Worm (Caenorhabditis elegans): ENCODE measurements around the gene Y50D4A.5.
"Not testable (repeated sequence)": the region's sequence is repeated elsewhere in the genome, so short reads cannot be mapped to it uniquely, and the experiment has no call there.

The Y50D4A.5 gene

ce11 chrV:1197064-1197724 lies 9.9 kb upstream of the Y50D4A.5 start (continued):
- TF ChIP-seq daf-16 (GFP tag; optimal IDR thresholded peaks at IDR 0.05), result not testable (repeated sequence)
- TF ChIP-seq daf-16 (tag; optimal IDR thresholded peaks at IDR 0.05) (peak; percentile 16), rbr-2 (tag; optimal IDR thresholded peaks at IDR 0.05) (peak; percentile 60), T20F7.1 (GFP tag; optimal IDR thresholded peaks at IDR 0.05) (peak; percentile 83), set-16 (GFP tag; IDR thresholded peaks at IDR 0.05) (peak; percentile 28; the same call in 1 of the 2 replicates), dpl-1 (GFP tag; optimal IDR thresholded peaks at IDR 0.05) (peak; percentile 45)

DNA sequence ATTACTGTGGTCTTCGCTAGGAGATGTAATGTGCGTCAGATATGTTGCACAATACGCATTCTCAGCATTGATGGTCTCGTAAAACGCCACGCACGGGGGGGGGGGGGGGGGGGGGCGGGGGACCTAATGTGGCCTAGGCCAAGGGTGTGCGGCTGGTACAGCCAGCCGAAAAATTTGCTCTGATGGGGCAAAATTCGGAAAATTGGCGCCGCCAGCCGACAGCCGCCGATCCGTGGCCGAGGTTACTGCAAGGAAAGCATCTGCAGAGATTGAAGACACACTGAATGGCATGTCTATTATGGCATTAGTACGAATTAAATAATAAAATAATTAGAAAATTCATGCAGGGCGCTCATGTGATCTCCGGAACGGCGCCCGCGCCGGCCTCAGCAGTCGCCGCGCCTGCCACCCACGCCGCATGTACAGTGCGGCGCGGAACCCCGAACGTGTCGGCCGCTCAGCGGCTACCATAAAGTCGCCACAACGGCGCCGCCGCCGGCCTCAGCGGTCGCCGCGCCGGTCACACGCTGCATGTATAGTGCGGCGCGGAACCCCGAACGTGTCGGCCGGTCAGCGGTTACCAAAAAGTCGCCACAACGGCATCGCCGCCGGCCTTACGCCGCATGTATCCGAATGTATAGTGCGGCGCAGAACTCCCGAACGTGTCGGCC lies 7.8 kb upstream of the Y50D4A.5 start, which contains the start of gene Y50D4A.6:
Gene Y50D4A.6 (minus strand): TSS at position 51 of the 671 bp plus-strand sequence.
- TF ChIP-seq set-16 (GFP tag; IDR thresholded peaks at IDR 0.05) (peak; percentile 96), Y48G9A.11 (GFP tag; IDR thresholded peaks at IDR 0.05) (no peak), F49E8.2 (tag; optimal IDR thresholded peaks at IDR 0.05; ENCODE audit: borderline replicate concordance) (no peak), egl-43 (GFP tag; IDR thresholded peaks at IDR 0.05) (peak; percentile 61; the same call in 1 of the 2 replicates), R02D3.7 (tag; optimal IDR thresholded peaks at IDR 0.05) (no peak)

DNA sequence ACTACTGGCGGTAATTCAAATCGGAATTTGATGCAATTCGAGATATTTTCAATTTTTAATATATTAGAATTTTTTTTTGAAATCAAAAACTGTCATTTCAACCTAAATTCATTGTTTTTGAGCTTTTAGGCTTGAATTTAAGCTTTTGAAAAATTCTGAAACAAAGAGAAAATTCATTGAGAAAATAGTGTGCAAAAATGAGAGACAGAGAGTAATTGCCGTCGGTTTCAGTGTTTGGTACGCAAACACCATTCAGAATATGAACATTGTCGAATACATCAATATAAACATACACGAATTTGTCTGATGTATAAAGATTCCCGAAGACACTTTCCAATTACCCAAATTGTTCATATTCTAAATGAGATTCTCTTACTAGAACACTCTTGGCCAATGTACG lies 5.4 kb upstream of the Y50D4A.5 start:
- no peak for TF ChIP-seq daf-12 (tag; optimal IDR thresholded peaks at IDR 0.05)
- no peak for TF ChIP-seq lim-7 (GFP tag; IDR thresholded peaks at IDR 0.05)
- no peak for TF ChIP-seq nhr-6 (tag; optimal IDR thresholded peaks at IDR 0.05)
- no peak for TF ChIP-seq ctbp-1 (GFP tag; IDR thresholded peaks at IDR 0.05)
- no peak for TF ChIP-seq tra-1 (GFP tag; IDR thresholded peaks at IDR 0.05)
- no peak for TF ChIP-seq ZK337.2 (GFP tag; IDR thresholded peaks at IDR 0.05)
- TF ChIP-seq mes-2 (tag; optimal IDR thresholded peaks at IDR 0.05; ENCODE audit: poor library complexity, severe bottlenecking), result no peak

DNA sequence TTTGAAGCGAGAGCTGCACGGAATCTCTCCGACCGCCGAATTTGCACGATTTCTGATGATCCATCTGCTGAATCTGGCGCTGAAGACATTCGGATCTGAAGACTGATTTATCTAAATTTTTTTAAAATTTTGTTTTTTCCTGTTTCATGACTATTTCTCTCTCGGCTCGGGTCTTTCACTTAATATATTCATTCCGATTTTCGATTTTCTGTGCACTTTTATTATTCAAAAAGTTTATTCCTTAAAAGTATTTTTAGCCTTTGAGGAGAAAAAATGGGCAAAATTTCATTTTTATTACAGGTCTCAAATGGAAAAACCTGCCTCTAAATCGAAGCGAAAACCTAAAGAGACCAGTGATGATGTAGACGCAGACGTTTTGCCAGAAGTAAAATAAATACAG lies 482 bp downstream of the Y50D4A.5 start, which contains the start of gene Y50D4A.1:
Gene Y50D4A.1 (plus strand): TSS at position 301 of the 400 bp plus-strand sequence.
- 0 out of 2 replicates have a peak, but pooled peaks have one; percentile 23 for TF ChIP-seq arid-1 (GFP tag; conservative IDR thresholded peaks at IDR 0.05)
- no peak for TF ChIP-seq Y75B8A.6 (GFP tag; IDR thresholded peaks at IDR 0.05)

ce11 chrV:1220509-1220908 lies 13.4 kb downstream of the Y50D4A.5 start, which contains the start of gene Y50D4A.10:
TSS of gene Y50D4A.10 (minus strand) at chrV:1220565.
- no peak for TF ChIP-seq pqm-1 (tag; optimal IDR thresholded peaks at IDR 0.05)
- TF ChIP-seq hlh-11 (tag; optimal IDR thresholded peaks at IDR 0.05), result no peak

ce11 chrV:1223559-1223958 lies 16.5 kb downstream of the Y50D4A.5 start:
- no peak for TF ChIP-seq nhr-76 (tag; optimal IDR thresholded peaks at IDR 0.05)
- TF ChIP-seq arid-1 (GFP tag; conservative IDR thresholded peaks at IDR 0.05), result no peak
- no peak for TF ChIP-seq nhr-6 (tag; optimal IDR thresholded peaks at IDR 0.05)
- TF ChIP-seq saeg-2 (GFP tag; IDR thresholded peaks at IDR 0.05), result no peak
- no peak for TF ChIP-seq Y75B8A.6 (GFP tag; IDR thresholded peaks at IDR 0.05)
- no peak for TF ChIP-seq daf-16 (GFP tag; optimal IDR thresholded peaks at IDR 0.05)
- TF ChIP-seq daf-16 (tag; optimal IDR thresholded peaks at IDR 0.05), result no peak
- TF ChIP-seq lim-7 (GFP tag; IDR thresholded peaks at IDR 0.05), result no peak
- TF ChIP-seq egl-43 (GFP tag; IDR thresholded peaks at IDR 0.05), result no peak
- TF ChIP-seq sdz-12 (GFP tag; optimal IDR thresholded peaks at IDR 0.05), result no peak
- TF ChIP-seq tra-1 (GFP tag; IDR thresholded peaks at IDR 0.05), result no peak
- no peak for TF ChIP-seq snpc-4 (tag; optimal IDR thresholded peaks at IDR 0.05)
- no peak for TF ChIP-seq madf-5 (GFP tag; IDR thresholded peaks at IDR 0.05)
- no peak for TF ChIP-seq Y105C5A.15 (GFP tag; IDR thresholded peaks at IDR 0.05)
- TF ChIP-seq jun-1 (tag; optimal IDR thresholded peaks at IDR 0.05), result no peak
- TF ChIP-seq F37D6.2 (tag; optimal IDR thresholded peaks at IDR 0.05), result no peak
- no peak for TF ChIP-seq zip-11 (GFP tag; IDR thresholded peaks at IDR 0.05)
- no peak for TF ChIP-seq lin-15B (tag; optimal IDR thresholded peaks at IDR 0.05)
- TF ChIP-seq nhr-42 (GFP tag; IDR thresholded peaks at IDR 0.05), result no peak
- no peak for TF ChIP-seq F49E8.2 (tag; optimal IDR thresholded peaks at IDR 0.05; ENCODE audit: borderline replicate concordance)

Data from whole organism, L4 larva.